Fruit fly (Drosophila melanogaster) whole organism, embryonic: Measurements from ENCODE around the gene GstT4.

Experiments used
- Bdp1 ChIP-seq: fragments of 200-800 bp; sonication (Bioruptor generic); optimal IDR thresholded peaks from 3 replicates; lab custom pipeline; 2016; ENCODE audit warnings: missing biosample characterization, missing genetic modification characterization
- BtbVII ChIP-seq: fragments of 200-800 bp; sonication (Bioruptor generic); optimal IDR thresholded peaks from 3 replicates; lab custom pipeline; 2017; ENCODE audit warnings: missing biosample characterization, mild to moderate bottlenecking, missing genetic modification characterization
- CG1024 ChIP-seq: fragments of 200-800 bp; sonication (Bioruptor generic); IDR thresholded peaks from 2 replicates; pipeline ENCODE4 v1.3.6; 2022; ENCODE audit warnings: missing biosample characterization, missing genetic modification characterization
- CG11247 ChIP-seq: fragments of 200-800 bp; sonication (Bioruptor generic); IDR thresholded peaks from 2 replicates; pipeline ENCODE4 v1.3.6; 2022; ENCODE audit warnings: missing biosample characterization, missing genetic modification characterization
- CG12236 ChIP-seq: fragments of 200-800 bp; sonication (Bioruptor generic); optimal IDR thresholded peaks from 2 replicates; lab custom pipeline; 2016; ENCODE audit warnings: missing biosample characterization, missing genetic modification characterization
- CG13296 ChIP-seq: fragments of 200-800 bp; sonication (Bioruptor generic); optimal IDR thresholded peaks from 3 replicates; lab custom pipeline; 2018; ENCODE audit warnings: missing biosample characterization, mild to moderate bottlenecking, missing genetic modification characterization
- CG15073 ChIP-seq: fragments of 200-800 bp; sonication (Bioruptor generic); optimal IDR thresholded peaks from 2 replicates; lab custom pipeline; 2016; ENCODE audit warnings: missing biosample characterization, missing genetic modification characterization
- CG16815 ChIP-seq: fragments of 200-800 bp; sonication (Bioruptor generic); optimal IDR thresholded peaks from 3 replicates; lab custom pipeline; 2017; ENCODE audit warnings: missing biosample characterization, mild to moderate bottlenecking, missing genetic modification characterization
- CG17568 ChIP-seq: fragments of 200-800 bp; sonication (Bioruptor generic); optimal IDR thresholded peaks from 2 replicates; lab custom pipeline; 2018; ENCODE audit warnings: missing biosample characterization, mild to moderate bottlenecking, missing genetic modification characterization, moderate library complexity
- CG2199 ChIP-seq: fragments of 200-800 bp; sonication (Bioruptor generic); IDR thresholded peaks from 3 replicates; pipeline ENCODE4 v1.3.6; 2022; ENCODE audit warnings: missing biosample characterization, missing genetic modification characterization
- CG33213 ChIP-seq: fragments of 200-800 bp; sonication (Bioruptor generic); optimal IDR thresholded peaks from 3 replicates; lab custom pipeline; 2016; ENCODE audit warnings: missing biosample characterization, missing genetic modification characterization
- CG4820 ChIP-seq: fragments of 200-800 bp; sonication (Bioruptor generic); optimal IDR thresholded peaks from 3 replicates; lab custom pipeline; 2016; ENCODE audit warnings: missing biosample characterization, missing genetic modification characterization
- CG7372 ChIP-seq: fragments of 200-800 bp; sonication (Bioruptor generic); IDR thresholded peaks from 2 replicates; pipeline ENCODE4 v1.3.6; 2022; ENCODE audit warnings: missing biosample characterization, missing genetic modification characterization
- CG7987 ChIP-seq: fragments of 200-800 bp; sonication (Bioruptor generic); optimal IDR thresholded peaks from 2 replicates; lab custom pipeline; 2018; ENCODE audit warnings: missing biosample characterization, mild to moderate bottlenecking, missing genetic modification characterization, moderate library complexity
- CG8359 ChIP-seq: fragments of 200-800 bp; sonication (Bioruptor generic); optimal IDR thresholded peaks from 2 replicates; lab custom pipeline; 2017; ENCODE audit warnings: missing biosample characterization, mild to moderate bottlenecking, missing genetic modification characterization, borderline replicate concordance
- Dad ChIP-seq: fragments of 200-800 bp; sonication (Bioruptor generic); optimal IDR thresholded peaks from 3 replicates; lab custom pipeline; 2016; ENCODE audit warnings: missing biosample characterization, missing genetic modification characterization
- Dek ChIP-seq: fragments of 200-800 bp; sonication (Bioruptor generic); optimal IDR thresholded peaks from 3 replicates; lab custom pipeline; 2019; ENCODE audit warnings: missing biosample characterization, mild to moderate bottlenecking, missing genetic modification characterization, moderate library complexity
- Dip2 ChIP-seq: fragments of 200-800 bp; sonication (Bioruptor generic); IDR thresholded peaks from 2 replicates; pipeline ENCODE4 v1.3.6; 2022; ENCODE audit warnings: missing biosample characterization, missing genetic modification characterization
- Ets97D ChIP-seq: fragments of 200-800 bp; sonication (Bioruptor generic); optimal IDR thresholded peaks from 3 replicates; lab custom pipeline; 2016; ENCODE audit warnings: missing biosample characterization, missing genetic modification characterization
- Gsc ChIP-seq: fragments of 200-800 bp; sonication (Bioruptor generic); IDR thresholded peaks from 2 replicates; pipeline ENCODE4 v1.3.6; 2022; ENCODE audit warnings: missing biosample characterization, missing genetic modification characterization
- HLH54F ChIP-seq: fragments of 200-800 bp; sonication (Bioruptor generic); optimal IDR thresholded peaks from 3 replicates; lab custom pipeline; 2016; ENCODE audit warnings: missing biosample characterization, missing genetic modification characterization
- Hsf ChIP-seq: fragments of 200-800 bp; sonication (Bioruptor generic); optimal IDR thresholded peaks from 3 replicates; lab custom pipeline; 2016; ENCODE audit warnings: missing biosample characterization, missing genetic modification characterization
- Mrtf ChIP-seq: fragments of 200-800 bp; sonication (Bioruptor generic); IDR thresholded peaks from 3 replicates; pipeline ENCODE4 v1.3.6; 2022; ENCODE audit warnings: missing biosample characterization, missing genetic modification characterization
- Oaz ChIP-seq: fragments of 200-800 bp; sonication (Bioruptor generic); IDR thresholded peaks from 2 replicates; pipeline ENCODE4 v1.3.6; 2022; ENCODE audit warnings: missing biosample characterization, missing genetic modification characterization
- Sry-β ChIP-seq: fragments of 200-800 bp; sonication (Bioruptor generic); optimal IDR thresholded peaks from 2 replicates; lab custom pipeline; 2018; ENCODE audit warnings: missing biosample characterization, mild to moderate bottlenecking, missing genetic modification characterization, moderate library complexity
- Taf1 ChIP-seq: fragments of 200-800 bp; sonication (Bioruptor generic); IDR thresholded peaks from 2 replicates; pipeline ENCODE4 v1.3.6; 2022; ENCODE audit warnings: missing biosample characterization, missing genetic modification characterization
- Tbp ChIP-seq: fragments of >200 bp; optimal IDR thresholded peaks from 2 replicates; lab custom pipeline; 2018; ENCODE audit warnings: missing biosample characterization, missing genetic modification characterization
- Usf ChIP-seq: fragments of 200-800 bp; sonication (Bioruptor generic); optimal IDR thresholded peaks from 2 replicates; lab custom pipeline; 2017; ENCODE audit warnings: missing genotype, missing biosample characterization, missing genetic modification characterization
- aop ChIP-seq: fragments of 200-800 bp; sonication (Bioruptor generic); IDR thresholded peaks from 2 replicates; pipeline ENCODE4 v1.3.6; 2022; ENCODE audit warnings: missing biosample characterization, missing genetic modification characterization
- bcd ChIP-seq: fragments of 200-800 bp; sonication (Bioruptor generic); optimal IDR thresholded peaks from 2 replicates; lab custom pipeline; 2017; ENCODE audit warnings: missing biosample characterization, mild to moderate bottlenecking, missing genetic modification characterization
- bigmax ChIP-seq: fragments of 200-800 bp; sonication (Bioruptor generic); optimal IDR thresholded peaks from 2 replicates; lab custom pipeline; 2018; ENCODE audit warnings: missing biosample characterization, mild to moderate bottlenecking, missing genetic modification characterization
- btn ChIP-seq: fragments of 200-800 bp; sonication (Bioruptor generic); optimal IDR thresholded peaks from 2 replicates; lab custom pipeline; 2016; ENCODE audit warnings: missing biosample characterization, missing genetic modification characterization
- ci ChIP-seq: fragments of 200-800 bp; sonication (Bioruptor generic); IDR thresholded peaks from 3 replicates; pipeline ENCODE4 v1.3.6; 2022; ENCODE audit warnings: missing biosample characterization, missing genetic modification characterization
- crp ChIP-seq, 2 experiments: fragments of 200-800 bp; sonication (Bioruptor generic); optimal IDR thresholded peaks; 2 replicates in 1 of 2; 3 replicates in 1 of 2; lab custom pipeline; 2017; ENCODE audit warnings: missing biosample characterization in 2 of 2, missing genetic modification characterization in 2 of 2, mild to moderate bottlenecking in 1 of 2, moderate library complexity in 1 of 2
- cwo ChIP-seq: fragments of 200-800 bp; sonication (Bioruptor generic); optimal IDR thresholded peaks from 3 replicates; lab custom pipeline; 2017; ENCODE audit warnings: missing biosample characterization, missing genetic modification characterization, mild to moderate bottlenecking, moderate library complexity, missing genetic modification reagents
- dmrt99B ChIP-seq: fragments of 200-800 bp; sonication (Bioruptor generic); optimal IDR thresholded peaks from 2 replicates; lab custom pipeline; 2018; ENCODE audit warnings: missing biosample characterization, mild to moderate bottlenecking, missing genetic modification characterization, moderate library complexity
- dpn ChIP-seq, 2 experiments: fragments of 200-800 bp; sonication (Bioruptor generic); optimal IDR thresholded peaks; 3 replicates each; lab custom pipeline; 2016; ENCODE audit warnings: missing biosample characterization in 2 of 2, missing genetic modification characterization in 2 of 2
- gem ChIP-seq: fragments of 200-800 bp; sonication (Bioruptor generic); optimal IDR thresholded peaks from 2 replicates; lab custom pipeline; 2019; ENCODE audit warnings: missing biosample characterization, mild to moderate bottlenecking, missing genetic modification characterization, moderate library complexity
- grau ChIP-seq: fragments of 200-800 bp; optimal IDR thresholded peaks from 3 replicates; lab custom pipeline; 2019; ENCODE audit warnings: missing biosample characterization, mild to moderate bottlenecking, missing genetic modification characterization, moderate library complexity
- lov ChIP-seq, 2 experiments: fragments of 200-800 bp in 1 of 2; fragments of >200 bp in 1 of 2; sonication (Bioruptor generic) in 1 of 2; IDR thresholded peaks in 1 of 2; optimal IDR thresholded peaks in 1 of 2; 2 replicates in 1 of 2; 3 replicates in 1 of 2; pipeline versions ENCODE4 v1.3.6 to Lab custom; 2017 to 2022; ENCODE audit warnings: missing biosample characterization in 1 of 2, missing genetic modification characterization in 1 of 2
- luna ChIP-seq: fragments of 200-800 bp; sonication (Bioruptor generic); optimal IDR thresholded peaks from 2 replicates; lab custom pipeline; 2016; ENCODE audit warnings: missing biosample characterization, missing genetic modification characterization
- sens-2 ChIP-seq: fragments of 200-800 bp; sonication (Bioruptor generic); IDR thresholded peaks from 2 replicates; pipeline ENCODE4 v1.3.6; 2022; ENCODE audit warnings: missing biosample characterization, missing genetic modification characterization
- so ChIP-seq: fragments of 200-800 bp; sonication (Bioruptor generic); IDR thresholded peaks from 3 replicates; pipeline ENCODE4 v1.3.6; 2022; ENCODE audit warnings: missing biosample characterization, missing genetic modification characterization
- stc ChIP-seq: fragments of 200-800 bp; sonication (Bioruptor generic); IDR thresholded peaks from 2 replicates; pipeline ENCODE4 v1.3.6; 2022; ENCODE audit warnings: missing biosample characterization, missing genetic modification characterization
- stwl ChIP-seq: fragments of 200-800 bp; sonication (Bioruptor generic); optimal IDR thresholded peaks from 3 replicates; lab custom pipeline; 2018; ENCODE audit warnings: missing biosample characterization, mild to moderate bottlenecking, missing genetic modification characterization, moderate library complexity
- tup ChIP-seq: fragments of 200-800 bp; sonication (Bioruptor generic); optimal IDR thresholded peaks from 2 replicates; lab custom pipeline; 2016; ENCODE audit warnings: missing biosample characterization, mild to moderate bottlenecking, missing genetic modification characterization, moderate library complexity
- twi ChIP-seq: fragments of 200-800 bp; optimal IDR thresholded peaks from 2 replicates; lab custom pipeline; 2019; ENCODE audit warnings: missing biosample characterization, mild to moderate bottlenecking, missing genetic modification characterization, moderate library complexity
- usp ChIP-seq: fragments of >200 bp; optimal IDR thresholded peaks from 2 replicates; lab custom pipeline; 2017; ENCODE audit warnings: missing biosample characterization, missing genetic modification characterization
- yki ChIP-seq: fragments of >200 bp; optimal IDR thresholded peaks from 3 replicates; lab custom pipeline; 2018
- zen2 ChIP-seq: fragments of 200-800 bp; sonication (Bioruptor generic); IDR thresholded peaks from 3 replicates; pipeline ENCODE4 v1.3.6; 2022; ENCODE audit warnings: missing biosample characterization, missing genetic modification characterization; ENCODE audit not compliant: partially characterized antibody

Gene GstT4

dm6 chrX:13396378-13397099 lies 8.0 kb upstream of the GstT4 start, which contains the start of gene Bcat (continued):
- TF ChIP-seq twi (tag; lab: Kevin White, UChicago) (no peak), tup (GFP tag; lab: Kevin White, UChicago) (peak; percentile 28), CG17568 (GFP tag; lab: Kevin White, UChicago) (no peak), BtbVII (GFP tag; lab: Kevin White, UChicago) (peak; percentile 77), HLH54F (GFP tag; lab: Kevin White, UChicago) (peak; percentile 33), CG12236 (GFP tag; lab: Kevin White, UChicago) (no peak), Oaz (GFP tag; lab: Robert Waterston, UW) (no peak), yki (lab: Kevin White, UChicago) (no peak), CG11247 (GFP tag; lab: Robert Waterston, UW) (no peak), CG33213 (GFP tag; lab: Kevin White, UChicago) (no peak), Dek (tag; lab: Kevin White, UChicago) (peak; percentile 70), crp (GFP tag; optimal IDR thresholded peaks at IDR 0.05; lab: Kevin White, UChicago) (peak in 1 of 2 experiments; percentile 10), so (GFP tag; lab: Robert Waterston, UW) (no peak), ci (GFP tag; lab: Robert Waterston, UW) (peak; percentile 75; the same call in 2 of the 3 replicates), CG7372 (GFP tag; lab: Robert Waterston, UW) (peak; percentile 54; the same call in 1 of the 2 replicates), Sry-β (no peak), CG15073 (GFP tag; lab: Kevin White, UChicago) (no peak), Tbp (GFP tag; lab: Kevin White, UChicago) (no peak), btn (GFP tag; lab: Kevin White, UChicago) (no peak), CG1024 (GFP tag; lab: Robert Waterston, UW) (no peak), CG4820 (GFP tag; lab: Kevin White, UChicago) (peak; percentile 36), gem (peak; percentile 85), Dad (no peak), Gsc (GFP tag; lab: Robert Waterston, UW) (no peak), Usf (GFP tag; lab: Kevin White, UChicago) (peak; percentile 65), usp (GFP tag; lab: Kevin White, UChicago) (no peak), bcd (GFP tag; lab: Kevin White, UChicago) (peak; percentile 78), cwo (peak; percentile 46), Taf1 (GFP tag; lab: Robert Waterston, UW) (no peak), stwl (tag; lab: Kevin White, UChicago) (no peak), grau (tag; lab: Kevin White, UChicago) (peak; percentile 78), CG8359 (GFP tag; lab: Kevin White, UChicago) (no peak), CG7987 (GFP tag; lab: Kevin White, UChicago) (no peak), Hsf (GFP tag; lab: Kevin White, UChicago) (peak; percentile 21), bigmax (GFP tag; lab: Kevin White, UChicago) (no peak), lov (optimal IDR thresholded peaks at IDR 0.05; lab: Kevin White, UChicago) (no peak), lov (GFP tag; IDR thresholded peaks at IDR 0.05; lab: Robert Waterston, UW) (0 out of 3 replicates have a peak, but pooled peaks have one; percentile 10), sens-2 (no peak), CG13296 (GFP tag; lab: Kevin White, UChicago) (peak; percentile 69), aop (no peak), luna (GFP tag; lab: Kevin White, UChicago) (no peak), stc (GFP tag; lab: Robert Waterston, UW) (0 out of 2 replicates have a peak, but pooled peaks have one; percentile 49), CG16815 (GFP tag; lab: Kevin White, UChicago) (peak; percentile 60), Mrtf (GFP tag; lab: Robert Waterston, UW) (no peak), dpn (GFP tag; optimal IDR thresholded peaks at IDR 0.05; lab: Kevin White, UChicago) (peak; percentile 18 to 55), CG2199 (GFP tag; lab: Robert Waterston, UW) (no peak), Ets97D (GFP tag; lab: Kevin White, UChicago) (no peak), Bdp1 (GFP tag; lab: Kevin White, UChicago) (no peak), Dip2 (GFP tag; lab: Robert Waterston, UW) (no peak), zen2 (GFP tag; lab: Robert Waterston, UW) (no peak), dmrt99B (tag; lab: Kevin White, UChicago) (peak; percentile 80)
